Worm (Caenorhabditis elegans): ENCODE data around the gene rgr-1.

rgr-1 gene

ce11 chrIII:9441133-9441532 lies 47.6 kb downstream of the rgr-1 start, which contains the start of gene emb-30:
emb-30 (minus strand) TSS chrIII:9441460.
- TF ChIP-seq F13H6.1 (tag; optimal IDR thresholded peaks at IDR 0.05) (no peak), unc-86 (tag; optimal IDR thresholded peaks at IDR 0.05) (no peak), madf-2 (tag; optimal IDR thresholded peaks at IDR 0.05) (no peak), hlh-6 (tag; optimal IDR thresholded peaks at IDR 0.05) (no peak), ceh-9 (tag; optimal IDR thresholded peaks at IDR 0.05) (no peak), sox-4 (tag; optimal IDR thresholded peaks at IDR 0.05) (no peak), elt-2 (tag; optimal IDR thresholded peaks at IDR 0.05) (no peak), che-1 (tag; optimal IDR thresholded peaks at IDR 0.05) (no peak), gmeb-2 (tag; optimal IDR thresholded peaks at IDR 0.05) (no peak), zip-5 (tag; optimal IDR thresholded peaks at IDR 0.05) (no peak), C38D4.7 (GFP tag; optimal IDR thresholded peaks at IDR 0.05) (no peak), odd-2 (tag; optimal IDR thresholded peaks at IDR 0.05) (no peak), pros-1 (tag; optimal IDR thresholded peaks at IDR 0.05) (no peak), ceh-48 (tag; optimal IDR thresholded peaks at IDR 0.05) (no peak), ama-1 (optimal IDR thresholded peaks at IDR 0.05) (no peak)

- TF ChIP-seq dmd-4 (tag; optimal IDR thresholded peaks at IDR 0.05; ENCODE audit: borderline replicate concordance) (no peak), ceh-31 (tag; optimal IDR thresholded peaks at IDR 0.05) (no peak), elt-4 (tag; optimal IDR thresholded peaks at IDR 0.05) (no peak), lin-11 (tag; optimal IDR thresholded peaks at IDR 0.05) (no peak), K02D7.2 (tag; optimal IDR thresholded peaks at IDR 0.05) (no peak), che-1 (tag; optimal IDR thresholded peaks at IDR 0.05) (no peak), pat-9 (tag; optimal IDR thresholded peaks at IDR 0.05) (no peak), C08G9.2 (tag; optimal IDR thresholded peaks at IDR 0.05) (no peak), hlh-8 (tag; optimal IDR thresholded peaks at IDR 0.05) (no peak), hlh-13 (GFP tag; optimal IDR thresholded peaks at IDR 0.05) (no peak), npax-4 (tag; optimal IDR thresholded peaks at IDR 0.05) (no peak), unc-86 (tag; optimal IDR thresholded peaks at IDR 0.05) (no peak), ceh-18 (tag; optimal IDR thresholded peaks at IDR 0.05) (no peak), ceh-24 (tag; optimal IDR thresholded peaks at IDR 0.05) (no peak), fkh-6 (tag; optimal IDR thresholded peaks at IDR 0.05) (no peak), ceh-19 (GFP tag; optimal IDR thresholded peaks at IDR 0.05) (no peak), sox-4 (tag; optimal IDR thresholded peaks at IDR 0.05) (no peak)
Observed at ce11 chrIII:9442846-9443245, 49.3 kb downstream of the rgr-1 start.

ce11 chrIII:9443417-9444027 lies 50.0 kb downstream of the rgr-1 start, which contains the start of gene pir-2:
pir-2 (minus strand) TSS chrIII:9443634.
- TF ChIP-seq unc-3 (GFP tag; conservative IDR thresholded peaks at IDR 0.05), result peak; percentile 38; the same call in 1 of the 2 replicates
- no peak for TF ChIP-seq unc-3 (tag; optimal IDR thresholded peaks at IDR 0.05)
- TF ChIP-seq pax-1 (tag; optimal IDR thresholded peaks at IDR 0.05), result peak; percentile 52
- peak; percentile 19 for TF ChIP-seq ets-4 (tag; optimal IDR thresholded peaks at IDR 0.05)
- peak; percentile 92 for TF ChIP-seq nfya-1 (tag; optimal IDR thresholded peaks at IDR 0.05)
- TF ChIP-seq pha-2 (tag; optimal IDR thresholded peaks at IDR 0.05), result peak; percentile 21
- no peak for TF ChIP-seq zip-5 (tag; optimal IDR thresholded peaks at IDR 0.05)
- TF ChIP-seq ttx-3 (tag; optimal IDR thresholded peaks at IDR 0.05), result no peak
- TF ChIP-seq ceh-18 (tag; optimal IDR thresholded peaks at IDR 0.05), result peak; percentile 67
- TF ChIP-seq pha-4 (tag; optimal IDR thresholded peaks at IDR 0.05), result no peak
- TF ChIP-seq unc-42 (tag; optimal IDR thresholded peaks at IDR 0.05), result peak; percentile 64
- TF ChIP-seq hlh-30 (tag; optimal IDR thresholded peaks at IDR 0.05; ENCODE audit: insufficient read depth), result peak; percentile 72
- peak; percentile 99 for TF ChIP-seq ceh-48 (tag; optimal IDR thresholded peaks at IDR 0.05)
- TF ChIP-seq rnt-1 (tag; optimal IDR thresholded peaks at IDR 0.05), result peak; percentile 64
- peak; percentile 82 for TF ChIP-seq tbx-2 (tag; optimal IDR thresholded peaks at IDR 0.05)
- no peak for TF ChIP-seq fax-1 (tag; optimal IDR thresholded peaks at IDR 0.05)
- TF ChIP-seq sox-2 (GFP tag; IDR thresholded peaks at IDR 0.05), result peak; percentile 26; the same call in 1 of the 2 replicates
- peak; percentile 78 for TF ChIP-seq dve-1 (tag; optimal IDR thresholded peaks at IDR 0.05)
- no peak for TF ChIP-seq ceh-22 (tag; optimal IDR thresholded peaks at IDR 0.05)
- peak; percentile 21 for TF ChIP-seq pros-1 (tag; optimal IDR thresholded peaks at IDR 0.05)
- peak; percentile 64 for TF ChIP-seq ceh-30 (tag; optimal IDR thresholded peaks at IDR 0.05)
- TF ChIP-seq ceh-34 (tag; optimal IDR thresholded peaks at IDR 0.05), result peak; percentile 75
- TF ChIP-seq unc-55 (GFP tag; optimal IDR thresholded peaks at IDR 0.05), result peak; percentile 65
- TF ChIP-seq K09A11.1 (tag; optimal IDR thresholded peaks at IDR 0.05; ENCODE audit: insufficient read depth), result peak; percentile 51
- TF ChIP-seq ama-1 (optimal IDR thresholded peaks at IDR 0.05), result no peak
- TF ChIP-seq ceh-2 (tag; optimal IDR thresholded peaks at IDR 0.05), result peak; percentile 1
- peak; percentile 60 for TF ChIP-seq hlh-8 (tag; optimal IDR thresholded peaks at IDR 0.05)

All from whole organism, late embryonic.